Worm (Caenorhabditis elegans) whole organism, mixed stage, embryonic: ENCODE results near the gene F23F1.2.

Source experiments
- M03D4.4 ChIP-seq: sonication (generic microtip); optimal IDR thresholded peaks from 2 replicates; lab custom pipeline; 2017; ENCODE audit warnings: mild to moderate bottlenecking, missing genetic modification characterization, missing compliant biosample characterization
- bed-3 ChIP-seq: fragments of 200-800 bp; sonication (Bioruptor generic); optimal IDR thresholded peaks from 3 replicates; lab custom pipeline; 2018; ENCODE audit warnings: mild to moderate bottlenecking, missing genetic modification characterization, moderate library complexity, missing compliant biosample characterization
- blmp-1 ChIP-seq: fragments of 150-350 bp; optimal IDR thresholded peaks from 2 replicates; lab custom pipeline; 2014; ENCODE audit warnings: missing biosample characterization, missing genetic modification characterization
- ceh-39 ChIP-seq: fragments of 150-350 bp; optimal IDR thresholded peaks from 2 replicates; lab custom pipeline; 2014; ENCODE audit warnings: missing biosample characterization, missing genetic modification characterization
- ceh-43 ChIP-seq: fragments of 200-800 bp; sonication (Bioruptor generic); optimal IDR thresholded peaks from 2 replicates; lab custom pipeline; 2018; ENCODE audit warnings: mild to moderate bottlenecking, missing genetic modification characterization, moderate library complexity, missing compliant biosample characterization
- ceh-83 ChIP-seq: fragments of 200-800 bp; sonication (Bioruptor generic); optimal IDR thresholded peaks from 2 replicates; lab custom pipeline; 2018; ENCODE audit warnings: mild to moderate bottlenecking, missing genetic modification characterization, missing compliant biosample characterization
- ces-1 ChIP-seq: fragments of 150-350 bp; optimal IDR thresholded peaks from 2 replicates; lab custom pipeline; 2014; ENCODE audit warnings: missing biosample characterization, missing genetic modification reagents, missing genetic modification characterization
- cnd-1 ChIP-seq: fragments of 200-800 bp; sonication (Bioruptor generic); optimal IDR thresholded peaks from 2 replicates; lab custom pipeline; 2018; ENCODE audit warnings: mild to moderate bottlenecking, missing genetic modification characterization, missing compliant biosample characterization
- drap-1 ChIP-seq: fragments of 200-800 bp; sonication (Bioruptor generic); optimal IDR thresholded peaks from 3 replicates; lab custom pipeline; 2018; ENCODE audit warnings: mild to moderate bottlenecking, missing genetic modification characterization, missing compliant biosample characterization
- elt-1 ChIP-seq: sonication (generic microtip); optimal IDR thresholded peaks from 2 replicates; lab custom pipeline; 2017; ENCODE audit warnings: missing genetic modification characterization, mild to moderate bottlenecking, missing compliant biosample characterization, antibody characterized with exemption, moderate library complexity, borderline replicate concordance; ENCODE audit not compliant: insufficient read depth
- elt-3 ChIP-seq: fragments of 150-350 bp; optimal IDR thresholded peaks from 2 replicates; lab custom pipeline; 2014; ENCODE audit warnings: missing biosample characterization, missing genetic modification characterization
- flh-1 ChIP-seq: fragments of 200-800 bp; sonication (Bioruptor generic); optimal IDR thresholded peaks from 2 replicates; lab custom pipeline; 2018; ENCODE audit warnings: mild to moderate bottlenecking, missing genetic modification characterization, moderate library complexity, missing compliant biosample characterization
- ham-2 ChIP-seq: fragments of 200-800 bp; sonication (Bioruptor generic); optimal IDR thresholded peaks from 2 replicates; lab custom pipeline; 2018; ENCODE audit warnings: mild to moderate bottlenecking, missing genetic modification characterization, missing compliant biosample characterization
- hlh-1 ChIP-seq: fragments of 150-350 bp; optimal IDR thresholded peaks from 2 replicates; lab custom pipeline; 2014; ENCODE audit warnings: missing biosample characterization, missing genetic modification reagents, missing genetic modification characterization
- lin-13 ChIP-seq: fragments of 150-350 bp; optimal IDR thresholded peaks from 2 replicates; lab custom pipeline; 2014; ENCODE audit warnings: missing biosample characterization, missing genetic modification characterization
- lin-32 ChIP-seq: fragments of 200-800 bp; sonication (Bioruptor generic); optimal IDR thresholded peaks from 2 replicates; lab custom pipeline; 2018; ENCODE audit warnings: mild to moderate bottlenecking, missing genetic modification characterization, missing compliant biosample characterization
- lsy-2 ChIP-seq: fragments of 150-350 bp; optimal IDR thresholded peaks from 2 replicates; lab custom pipeline; 2014; ENCODE audit warnings: missing biosample characterization, missing genetic modification characterization
- mab-5 ChIP-seq: fragments of 150-350 bp; optimal IDR thresholded peaks from 2 replicates; lab custom pipeline; 2014; ENCODE audit warnings: missing biosample characterization, missing genetic modification characterization
- mep-1 ChIP-seq: fragments of 150-350 bp; optimal IDR thresholded peaks from 2 replicates; lab custom pipeline; 2017; ENCODE audit warnings: missing biosample characterization, missing genetic modification reagents, missing genetic modification characterization, inconsistent platforms
- mls-2 ChIP-seq: sonication (generic microtip); optimal IDR thresholded peaks from 2 replicates; lab custom pipeline; 2016; ENCODE audit warnings: mild to moderate bottlenecking, missing genetic modification characterization, moderate library complexity, missing compliant biosample characterization
- nhr-12 ChIP-seq: fragments of 150-350 bp; optimal IDR thresholded peaks from 2 replicates; lab custom pipeline; 2014; ENCODE audit warnings: missing biosample characterization, missing genetic modification characterization
- nhr-2 ChIP-seq: fragments of 150-350 bp; optimal IDR thresholded peaks from 2 replicates; lab custom pipeline; 2014; ENCODE audit warnings: missing biosample characterization, missing genetic modification characterization
- nhr-237 ChIP-seq: fragments of 150-350 bp; optimal IDR thresholded peaks from 2 replicates; lab custom pipeline; 2014; ENCODE audit warnings: missing biosample characterization, missing genetic modification characterization
- nhr-28 ChIP-seq: fragments of 150-350 bp; optimal IDR thresholded peaks from 2 replicates; lab custom pipeline; 2014; ENCODE audit warnings: missing biosample characterization, missing genetic modification characterization
- nhr-76 ChIP-seq: sonication (generic microtip); optimal IDR thresholded peaks from 2 replicates; lab custom pipeline; 2017; ENCODE audit warnings: missing biosample characterization, missing genetic modification characterization
- pha-4 ChIP-seq: fragments of 150-350 bp; optimal IDR thresholded peaks from 2 replicates; lab custom pipeline; 2018; ENCODE audit warnings: missing biosample characterization, missing genetic modification reagents, missing genetic modification characterization
- sem-2 ChIP-seq: fragments of 200-800 bp; sonication (Bioruptor generic); optimal IDR thresholded peaks from 2 replicates; lab custom pipeline; 2018; ENCODE audit warnings: mild to moderate bottlenecking, missing genetic modification characterization, missing compliant biosample characterization
- snpc-4 ChIP-seq: fragments of 150-350 bp; optimal IDR thresholded peaks from 2 replicates; lab custom pipeline; 2014; ENCODE audit warnings: missing biosample characterization, missing genetic modification characterization
- sptf-1 ChIP-seq: sonication (generic microtip); optimal IDR thresholded peaks from 2 replicates; lab custom pipeline; 2017; ENCODE audit warnings: mild to moderate bottlenecking, missing genetic modification characterization, moderate library complexity, missing compliant biosample characterization
- tbx-8 ChIP-seq: fragments of 200-800 bp; sonication (Bioruptor generic); optimal IDR thresholded peaks from 2 replicates; lab custom pipeline; 2018; ENCODE audit warnings: mild to moderate bottlenecking, missing genetic modification characterization, moderate library complexity, missing compliant biosample characterization
- unc-120 ChIP-seq: sonication (generic microtip); optimal IDR thresholded peaks from 2 replicates; lab custom pipeline; 2017; ENCODE audit warnings: missing genetic modification characterization, missing compliant biosample characterization; ENCODE audit not compliant: poor library complexity, severe bottlenecking
- unc-39 ChIP-seq: fragments of 150-350 bp; optimal IDR thresholded peaks from 2 replicates; lab custom pipeline; 2014; ENCODE audit warnings: missing biosample characterization, missing genetic modification characterization
- unc-62 ChIP-seq: fragments of 150-350 bp; optimal IDR thresholded peaks from 2 replicates; lab custom pipeline; 2014; ENCODE audit warnings: missing biosample characterization, missing genetic modification reagents, missing genetic modification characterization
- zip-8 ChIP-seq: fragments of 150-350 bp; optimal IDR thresholded peaks from 2 replicates; lab custom pipeline; 2014; ENCODE audit warnings: missing biosample characterization, missing genetic modification characterization
- ztf-11 ChIP-seq: fragments of 150-350 bp; optimal IDR thresholded peaks from 2 replicates; lab custom pipeline; 2014; ENCODE audit warnings: missing biosample characterization, missing genetic modification characterization

The F23F1.2 gene

DNA sequence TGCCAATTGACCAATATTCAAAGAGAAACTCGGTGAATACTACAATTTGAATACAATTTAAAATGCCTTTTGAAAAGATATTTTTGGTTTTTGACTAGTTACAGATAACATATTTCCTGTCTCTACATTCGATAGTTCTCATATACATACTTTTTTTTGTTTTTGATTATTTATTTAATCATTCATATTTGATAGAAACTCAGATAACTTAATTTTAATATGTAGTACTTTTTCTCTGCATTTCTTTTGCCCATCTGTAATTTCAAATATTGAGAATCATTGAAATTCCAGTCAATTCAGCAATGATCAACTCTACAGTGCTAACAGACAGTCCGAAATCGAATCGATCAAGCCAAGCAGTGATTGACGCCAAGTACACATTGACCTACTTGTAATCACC lies 27.0 kb downstream of the F23F1.2 start, which contains the start of gene C23H3.2:
Gene C23H3.2 (plus strand): TSS at position 301 of the 400 bp plus-strand sequence.
- TF ChIP-seq mls-2 (tag; lab: Kevin White, UChicago) (no peak), ztf-11 (no peak), pha-4 (no peak), unc-39 (tag; lab: Kevin White, UChicago) (no peak), nhr-2 (tag; lab: Kevin White, UChicago) (no peak), drap-1 (GFP tag; lab: Kevin White, UChicago) (no peak), lsy-2 (tag; lab: Kevin White, UChicago) (no peak), blmp-1 (tag; lab: Kevin White, UChicago) (no peak), ceh-39 (no peak), hlh-1 (no peak), sem-2 (GFP tag; lab: Kevin White, UChicago) (no peak), nhr-28 (tag; lab: Kevin White, UChicago) (no peak)

DNA sequence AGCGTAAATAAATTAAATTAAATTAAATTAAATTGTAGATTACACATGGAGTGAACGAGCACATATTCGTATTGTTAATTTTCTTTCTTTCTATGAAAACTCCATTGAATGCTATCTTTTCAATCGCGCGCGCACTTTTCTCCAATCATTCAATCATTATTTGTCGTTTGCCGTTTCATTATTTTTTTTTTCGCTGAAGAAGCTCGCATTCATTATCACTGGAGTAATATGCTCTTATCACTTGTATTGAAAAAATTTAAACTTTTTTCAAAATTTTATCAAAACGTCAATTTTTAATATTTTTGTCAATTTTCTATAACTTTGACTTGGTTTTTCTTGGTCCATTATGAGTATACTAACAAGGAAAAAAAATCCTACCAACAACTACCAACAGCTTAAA lies 31.5 kb downstream of the F23F1.2 start:
- TF ChIP-seq ham-2 (GFP tag; lab: Kevin White, UChicago) (no peak), unc-39 (tag; lab: Kevin White, UChicago) (no peak), snpc-4 (tag; lab: Kevin White, UChicago) (no peak), mls-2 (tag; lab: Kevin White, UChicago) (no peak), mep-1 (tag; lab: Kevin White, UChicago) (no peak), lin-13 (tag; lab: Kevin White, UChicago) (no peak)

DNA sequence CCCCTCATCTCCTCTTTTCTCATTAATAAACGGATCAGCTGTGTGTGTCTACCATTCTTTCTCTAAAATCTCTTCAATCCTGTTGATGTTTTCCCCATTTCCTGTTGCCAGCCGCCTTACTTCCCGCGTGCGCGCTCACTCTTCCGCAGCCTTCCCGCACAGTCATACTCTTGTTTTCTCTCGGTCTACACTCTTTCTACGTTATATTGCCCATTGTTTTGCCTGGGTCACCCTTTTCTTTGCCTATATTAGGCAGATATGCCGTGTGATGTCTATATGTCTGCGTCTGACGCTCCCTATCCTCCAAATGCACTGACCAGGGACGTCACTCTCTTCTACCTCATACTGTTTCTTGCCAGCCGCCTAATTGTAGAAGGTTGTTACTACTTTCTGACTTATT lies 32.3 kb downstream of the F23F1.2 start:
- TF ChIP-seq lin-32 (GFP tag; lab: Kevin White, UChicago), result no peak
- peak; percentile 75 for TF ChIP-seq nhr-2 (tag; lab: Kevin White, UChicago)
- peak; percentile 72 for TF ChIP-seq mls-2 (tag; lab: Kevin White, UChicago)
- peak; percentile 38 for TF ChIP-seq blmp-1 (tag; lab: Kevin White, UChicago)
- TF ChIP-seq mep-1 (tag; lab: Kevin White, UChicago), result peak; percentile 64
- no peak for TF ChIP-seq mab-5 (tag; lab: Kevin White, UChicago)
- TF ChIP-seq drap-1 (GFP tag; lab: Kevin White, UChicago), result peak; percentile 47
- peak; percentile 78 for TF ChIP-seq unc-120 (tag; lab: Kevin White, UChicago)
- no peak for TF ChIP-seq flh-1 (GFP tag; lab: Kevin White, UChicago)
- TF ChIP-seq ham-2 (GFP tag; lab: Kevin White, UChicago), result peak; percentile 91
- TF ChIP-seq bed-3 (GFP tag; lab: Kevin White, UChicago), result no peak
- TF ChIP-seq ceh-43 (GFP tag; lab: Kevin White, UChicago), result no peak
- TF ChIP-seq nhr-12 (tag; lab: Kevin White, UChicago), result no peak
- TF ChIP-seq nhr-28 (tag; lab: Kevin White, UChicago), result no peak
- TF ChIP-seq ztf-11, result peak; percentile 72
- no peak for TF ChIP-seq sem-2 (GFP tag; lab: Kevin White, UChicago)
- no peak for TF ChIP-seq elt-1
- peak; percentile 35 for TF ChIP-seq hlh-1
- peak; percentile 20 for TF ChIP-seq unc-62 (GFP tag; lab: Kevin White, UChicago)
- no peak for TF ChIP-seq snpc-4 (tag; lab: Kevin White, UChicago)
- TF ChIP-seq cnd-1 (tag; lab: Kevin White, UChicago), result peak; percentile 65
- TF ChIP-seq tbx-8, result peak; percentile 9
- TF ChIP-seq unc-39 (tag; lab: Kevin White, UChicago), result no peak
- no peak for TF ChIP-seq nhr-76 (tag; lab: Kevin White, UChicago)
- no peak for TF ChIP-seq lsy-2 (tag; lab: Kevin White, UChicago)
- peak; percentile 17 for TF ChIP-seq lin-13 (tag; lab: Kevin White, UChicago)
- no peak for TF ChIP-seq ceh-83 (GFP tag; lab: Kevin White, UChicago)
- peak; percentile 60 for TF ChIP-seq elt-3 (tag; lab: Kevin White, UChicago)
- peak; percentile 82 for TF ChIP-seq pha-4
- no peak for TF ChIP-seq ceh-39
- peak; percentile 16 for TF ChIP-seq ces-1
- no peak for TF ChIP-seq zip-8 (tag; lab: Kevin White, UChicago)
- peak; percentile 50 for TF ChIP-seq nhr-237 (tag; lab: Kevin White, UChicago)
- no peak for TF ChIP-seq M03D4.4 (tag; lab: Kevin White, UChicago)
- TF ChIP-seq sptf-1 (tag; lab: Kevin White, UChicago), result peak; percentile 63
- TF ChIP-seq, all 35 proteins: peak for 18
